Fruit fly (Drosophila melanogaster): Measurements from ENCODE around the gene Sdic4.
"Not testable (repeated sequence)": the region's sequence is repeated elsewhere in the genome, so short reads cannot be mapped to it uniquely, and the experiment has no call there.

Gene Sdic4

DNA sequence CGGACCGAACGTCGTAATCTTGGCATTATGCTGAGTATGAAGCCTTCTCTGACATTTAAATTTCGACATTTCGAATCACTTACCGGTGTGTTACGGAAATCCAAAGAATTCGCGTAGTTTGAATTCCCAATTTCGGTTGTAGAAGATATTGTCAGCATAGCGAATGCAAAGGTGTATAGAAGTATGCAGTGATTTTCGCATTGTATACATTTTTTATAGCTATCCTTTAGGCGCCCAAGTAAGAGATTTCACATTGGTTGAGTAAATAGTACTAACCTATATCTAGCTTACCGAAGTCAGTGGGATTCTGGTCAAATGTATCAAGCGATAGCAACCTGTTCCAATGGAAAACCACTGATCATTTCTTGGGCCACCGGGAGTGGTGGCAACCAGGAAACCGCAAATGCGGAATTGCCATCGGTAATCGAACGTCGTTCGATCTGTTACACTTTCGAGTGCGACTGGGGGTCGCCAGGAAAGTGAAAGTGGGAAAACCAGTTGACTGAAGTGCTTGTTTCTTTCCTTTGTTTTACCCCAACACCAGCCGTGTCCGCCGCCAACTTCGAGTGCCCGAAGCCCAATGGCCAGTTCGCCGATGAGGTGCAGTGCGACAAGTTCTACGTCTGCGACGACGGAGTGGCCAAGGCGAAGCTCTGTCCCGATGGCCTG lies 15.8 kb upstream of the Sdic4 start:
- no peak for TF ChIP-seq Dll (optimal IDR thresholded peaks at IDR 0.05)
- no peak for TF ChIP-seq EcR (GFP tag; optimal IDR thresholded peaks at IDR 0.05)
- no peak for TF ChIP-seq psq (optimal IDR thresholded peaks at IDR 0.05)
- TF ChIP-seq pan (optimal IDR thresholded peaks at IDR 0.05), result no peak

dm6 chrX:20239608-20239941 lies 14.8 kb upstream of the Sdic4 start, which contains the start of gene obst-A:
TSS of gene obst-A (plus strand) at chrX:20239855.
- TF ChIP-seq psq (optimal IDR thresholded peaks at IDR 0.05) (no peak), pan (optimal IDR thresholded peaks at IDR 0.05) (no peak), CG8478 (optimal IDR thresholded peaks at IDR 0.05) (no peak), usp (GFP tag; optimal IDR thresholded peaks at IDR 0.05) (no peak), Dll (optimal IDR thresholded peaks at IDR 0.05) (no peak), EcR (GFP tag; optimal IDR thresholded peaks at IDR 0.05) (no peak)

DNA sequence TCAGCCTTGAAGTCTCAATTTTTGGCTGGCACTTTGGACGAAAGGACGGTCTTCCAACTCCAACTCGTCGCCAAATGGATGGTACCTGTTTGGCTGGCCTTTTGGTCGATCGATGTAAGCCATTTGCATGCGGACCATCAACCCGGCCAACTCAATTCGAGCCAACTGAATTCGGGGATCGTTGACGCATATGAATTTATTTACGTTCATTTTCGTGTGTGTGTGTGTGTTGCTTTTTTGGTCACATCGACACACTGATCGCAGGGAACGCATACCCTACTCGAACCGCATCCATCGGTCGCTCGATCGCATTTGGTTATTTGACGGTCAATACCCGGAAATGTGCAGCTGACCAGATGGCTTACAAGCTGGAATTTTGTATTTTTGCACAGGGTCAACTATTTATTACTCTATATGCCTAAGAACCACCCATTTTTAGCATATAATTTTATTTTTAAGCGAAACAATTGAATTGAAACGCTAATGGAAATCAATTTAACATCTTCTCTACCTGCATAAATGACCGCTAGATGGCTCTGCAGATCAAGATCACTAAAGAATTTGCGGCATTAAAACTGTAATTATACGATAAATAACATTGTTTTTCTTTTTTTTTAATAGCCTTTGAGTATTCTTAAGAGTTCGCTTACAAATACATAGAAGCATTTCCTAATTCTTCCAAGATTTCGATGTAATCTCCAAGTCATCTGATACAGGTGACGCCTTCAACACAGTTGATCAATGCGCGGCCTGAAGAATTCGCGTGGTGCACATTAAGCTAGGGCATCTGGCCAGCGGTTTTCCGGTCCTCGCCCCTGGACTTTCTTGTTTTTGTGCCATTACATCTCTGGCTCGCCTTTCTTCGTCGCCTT lies 14.2 kb upstream of the Sdic4 start:
- TF ChIP-seq psq (optimal IDR thresholded peaks at IDR 0.05) (no peak), Dll (optimal IDR thresholded peaks at IDR 0.05) (no peak), pan (optimal IDR thresholded peaks at IDR 0.05) (no peak), EcR (GFP tag; optimal IDR thresholded peaks at IDR 0.05) (no peak), CG8478 (optimal IDR thresholded peaks at IDR 0.05) (no peak), usp (GFP tag; optimal IDR thresholded peaks at IDR 0.05) (no peak)

DNA sequence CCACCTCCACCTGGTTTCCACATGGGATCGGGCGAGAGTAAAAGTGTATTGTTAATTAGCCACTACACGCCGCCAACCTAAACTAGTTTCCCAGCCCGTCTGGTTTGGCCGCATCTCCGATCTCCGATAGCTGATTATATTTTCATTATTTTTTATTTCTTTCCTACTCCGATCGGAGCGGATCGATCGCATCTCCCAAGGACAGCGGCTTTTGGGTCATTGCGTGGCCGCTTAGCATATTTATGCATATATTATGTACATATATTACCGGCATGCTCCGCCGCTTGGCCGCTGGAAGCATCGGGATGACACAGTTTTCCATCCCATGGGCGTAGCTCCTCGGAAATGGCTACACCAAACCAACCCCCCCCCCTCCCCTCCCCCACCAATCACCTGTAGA lies 13.1 kb upstream of the Sdic4 start:
- no peak for TF ChIP-seq usp (GFP tag; optimal IDR thresholded peaks at IDR 0.05)
- no peak for TF ChIP-seq CG8478 (optimal IDR thresholded peaks at IDR 0.05)
- no peak for TF ChIP-seq EcR (GFP tag; optimal IDR thresholded peaks at IDR 0.05)
- no peak for TF ChIP-seq psq (optimal IDR thresholded peaks at IDR 0.05)
- no peak for TF ChIP-seq pan (optimal IDR thresholded peaks at IDR 0.05)
- TF ChIP-seq Dll (optimal IDR thresholded peaks at IDR 0.05), result no peak

- TF ChIP-seq EcR (GFP tag; optimal IDR thresholded peaks at IDR 0.05), result no peak
- no peak for TF ChIP-seq Dll (optimal IDR thresholded peaks at IDR 0.05)
- no peak for TF ChIP-seq usp (GFP tag; optimal IDR thresholded peaks at IDR 0.05)
- TF ChIP-seq pan (optimal IDR thresholded peaks at IDR 0.05), result no peak
- TF ChIP-seq CG8478 (optimal IDR thresholded peaks at IDR 0.05), result no peak
- no peak for TF ChIP-seq psq (optimal IDR thresholded peaks at IDR 0.05)
These were observed 11.1 kb upstream of the Sdic4 start, which contains the start of gene sw for dm6 chrX:20235794-20236513. TSS of gene sw (minus strand) at chrX:20236382.

dm6 chrX:20231658-20232057 lies 6.8 kb upstream of the Sdic4 start:
- no peak for TF ChIP-seq CG8478 (optimal IDR thresholded peaks at IDR 0.05)
- TF ChIP-seq usp (GFP tag; optimal IDR thresholded peaks at IDR 0.05), result no peak
- no peak for TF ChIP-seq EcR (GFP tag; optimal IDR thresholded peaks at IDR 0.05)
- no peak for TF ChIP-seq Dll (optimal IDR thresholded peaks at IDR 0.05)
- TF ChIP-seq psq (optimal IDR thresholded peaks at IDR 0.05), result no peak
- TF ChIP-seq pan (optimal IDR thresholded peaks at IDR 0.05), result no peak

dm6 chrX:20217159-20217558 lies 7.7 kb downstream of the Sdic4 start, which contains the start of gene SdicC:
TSS of gene SdicC (minus strand) at chrX:20217259.
- not testable (repeated sequence) for TF ChIP-seq Dll (optimal IDR thresholded peaks at IDR 0.05); usp (GFP tag; optimal IDR thresholded peaks at IDR 0.05); EcR (GFP tag; optimal IDR thresholded peaks at IDR 0.05)

dm6 chrX:20209503-20209902 lies 15.3 kb downstream of the Sdic4 start, which contains the start of gene SdicB:
TSS of gene SdicB (minus strand) at chrX:20209603.
- not testable (repeated sequence) for TF ChIP-seq Dll (optimal IDR thresholded peaks at IDR 0.05); pan (optimal IDR thresholded peaks at IDR 0.05); EcR (GFP tag; optimal IDR thresholded peaks at IDR 0.05)

DNA sequence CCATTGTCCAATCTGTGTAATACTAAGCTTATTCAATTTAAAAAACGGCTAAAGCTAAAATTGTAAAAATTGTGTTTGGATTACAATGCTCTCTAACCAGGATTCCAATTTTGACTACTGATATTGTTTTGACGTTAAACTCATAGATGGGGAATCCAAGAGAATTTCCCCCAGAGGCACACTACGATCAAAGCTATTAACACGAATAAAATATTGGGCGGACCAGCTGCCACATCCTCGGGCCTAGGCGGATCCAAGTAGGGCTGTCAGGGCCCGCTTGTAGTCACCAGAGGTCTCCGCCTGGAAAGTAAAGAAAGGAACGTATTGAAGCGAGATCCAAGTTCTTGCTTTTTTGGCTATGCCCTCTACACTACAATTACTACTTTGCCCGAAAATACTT lies 23.0 kb downstream of the Sdic4 start, which contains the start of gene SdicA:
Gene SdicA, minus strand, starts transcription at position 101 of the 400 bp plus-strand sequence.
- not testable (repeated sequence) for TF ChIP-seq pan, psq, CG8478 (optimal IDR thresholded peaks at IDR 0.05)

- not testable (repeated sequence) for TF ChIP-seq usp (GFP tag; optimal IDR thresholded peaks at IDR 0.05); CG8478 (optimal IDR thresholded peaks at IDR 0.05); pan (optimal IDR thresholded peaks at IDR 0.05)
These were observed 30.7 kb downstream of the Sdic4 start, which contains the start of gene Sdic3 for dm6 chrX:20194127-20194526. TSS of gene Sdic3 (minus strand) at chrX:20194227.

dm6 chrX:20186387-20186786 lies 38.4 kb downstream of the Sdic4 start, which contains the start of gene Sdic2:
TSS of gene Sdic2 (minus strand) at chrX:20186487.
- not testable (repeated sequence) for TF ChIP-seq CG8478, pan, psq (optimal IDR thresholded peaks at IDR 0.05)

dm6 chrX:20178538-20178937 lies 46.3 kb downstream of the Sdic4 start, which contains the start of gene Sdic1:
TSS of gene Sdic1 (minus strand) at chrX:20178638.
- TF ChIP-seq psq, CG8478, pan (optimal IDR thresholded peaks at IDR 0.05): not testable (repeated sequence)

Data from whole organism.